Worm (Caenorhabditis elegans): ENCODE measurements around the gene ciao-2B.

Gene ciao-2B

ce11 chrIII:13462138-13462634 is 22.8 kb upstream of the ciao-2B start, which contains the start of the genes abcf-2 and T27E9.2:
TSS of gene abcf-2 (minus strand) at chrIII:13462238.
TSS of gene T27E9.2 (minus strand) at chrIII:13462584.
- TF ChIP-seq efl-1 (optimal IDR thresholded peaks at IDR 0.05) (no peak), efl-1 (GFP tag; optimal IDR thresholded peaks at IDR 0.05 in 1 of 2) (peak in 1 of 2 experiments; percentile 86), mep-1 (tag; optimal IDR thresholded peaks at IDR 0.05) (no peak), lin-15B (tag; optimal IDR thresholded peaks at IDR 0.05) (no peak), fkh-4 (tag; optimal IDR thresholded peaks at IDR 0.05; ENCODE audit: borderline replicate concordance) (no peak), fkh-8 (tag; optimal IDR thresholded peaks at IDR 0.05) (no peak), unc-98 (GFP tag; IDR thresholded peaks at IDR 0.05) (no peak), fkh-10 (GFP tag; optimal IDR thresholded peaks at IDR 0.05) (no peak), nhr-19 (GFP tag; conservative IDR thresholded peaks at IDR 0.05) (no peak), lin-39 (tag; optimal IDR thresholded peaks at IDR 0.05) (no peak)

DNA sequence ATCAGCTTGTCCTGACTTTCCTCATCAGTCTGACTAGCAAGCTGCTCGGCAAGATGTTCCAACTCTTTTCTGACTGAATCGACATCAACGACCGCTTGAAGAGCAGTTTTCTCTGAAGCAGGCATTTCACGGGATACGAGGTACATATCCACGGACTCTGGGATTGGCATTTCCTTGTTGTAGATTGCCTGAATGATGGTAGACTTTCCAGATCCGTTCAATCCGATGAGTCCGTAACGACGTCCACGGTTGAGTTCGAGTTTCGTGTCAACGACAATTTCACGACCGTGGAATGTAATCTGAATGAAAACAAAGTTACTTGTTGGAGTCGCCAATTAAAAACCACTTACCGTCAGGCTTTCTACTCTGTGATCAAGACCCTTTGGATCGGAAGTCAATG is 22.2 kb upstream of the ciao-2B start:
- no peak for TF ChIP-seq nhr-20 (tag; optimal IDR thresholded peaks at IDR 0.05)
- TF ChIP-seq jun-1 (tag; optimal IDR thresholded peaks at IDR 0.05), result no peak
- TF ChIP-seq snu-23 (GFP tag; optimal IDR thresholded peaks at IDR 0.05), result no peak
- TF ChIP-seq rnt-1 (tag; optimal IDR thresholded peaks at IDR 0.05), result no peak
- peak; percentile 67 for TF ChIP-seq nhr-85 (tag)
- TF ChIP-seq ceh-8 (GFP tag; optimal IDR thresholded peaks at IDR 0.05), result no peak
- TF ChIP-seq egl-27 (tag; optimal IDR thresholded peaks at IDR 0.05), result no peak
- no peak for TF ChIP-seq swsn-7 (tag; optimal IDR thresholded peaks at IDR 0.05)
- no peak for TF ChIP-seq dsc-1 (tag; optimal IDR thresholded peaks at IDR 0.05)
- no peak for TF ChIP-seq ceh-88 (GFP tag; IDR thresholded peaks at IDR 0.05)
- no peak for TF ChIP-seq grh-1 (GFP tag; IDR thresholded peaks at IDR 0.05)
- TF ChIP-seq efl-1 (optimal IDR thresholded peaks at IDR 0.05), result no peak
- TF ChIP-seq efl-1 (GFP tag; optimal IDR thresholded peaks at IDR 0.05 in 1 of 2), result peak in 1 of 2 experiments; percentile 61
- no peak for TF ChIP-seq nhr-11 (tag; optimal IDR thresholded peaks at IDR 0.05)
- TF ChIP-seq aly-2 (tag; optimal IDR thresholded peaks at IDR 0.05), result no peak
- no peak for TF ChIP-seq unc-62 (GFP tag; optimal IDR thresholded peaks at IDR 0.05)
- no peak for TF ChIP-seq nhr-90 (tag; optimal IDR thresholded peaks at IDR 0.05; ENCODE audit: poor library complexity)

- TF ChIP-seq ceh-63 (GFP tag; optimal IDR thresholded peaks at IDR 0.05), result no peak
- TF ChIP-seq unc-30 (tag; optimal IDR thresholded peaks at IDR 0.05), result no peak
- no peak for TF ChIP-seq nhr-19 (GFP tag; conservative IDR thresholded peaks at IDR 0.05)
- TF ChIP-seq C34B4.2 (tag; optimal IDR thresholded peaks at IDR 0.05), result no peak
- no peak for TF ChIP-seq ceh-82 (tag; optimal IDR thresholded peaks at IDR 0.05)
- TF ChIP-seq snu-23 (GFP tag; optimal IDR thresholded peaks at IDR 0.05), result no peak
- TF ChIP-seq zip-4 (GFP tag; optimal IDR thresholded peaks at IDR 0.05), result no peak
- TF ChIP-seq nhr-237 (tag; optimal IDR thresholded peaks at IDR 0.05), result no peak
- TF ChIP-seq unc-130 (tag; optimal IDR thresholded peaks at IDR 0.05), result no peak
- TF ChIP-seq alr-1 (tag; optimal IDR thresholded peaks at IDR 0.05; ENCODE audit: borderline replicate concordance), result no peak
- no peak for TF ChIP-seq ceh-90 (tag; optimal IDR thresholded peaks at IDR 0.05)
- no peak for TF ChIP-seq fos-1 (tag; optimal IDR thresholded peaks at IDR 0.05)
- no peak for TF ChIP-seq nhr-71 (tag; optimal IDR thresholded peaks at IDR 0.05)
- no peak for TF ChIP-seq skn-1 (tag; optimal IDR thresholded peaks at IDR 0.05)
- TF ChIP-seq F16B12.6 (tag; optimal IDR thresholded peaks at IDR 0.05), result no peak
Observed at ce11 chrIII:13458978-13459596, 19.7 kb upstream of the ciao-2B start, which contains the start of gene tag-164. TSS of gene tag-164 (plus strand) at chrIII:13459546.

DNA sequence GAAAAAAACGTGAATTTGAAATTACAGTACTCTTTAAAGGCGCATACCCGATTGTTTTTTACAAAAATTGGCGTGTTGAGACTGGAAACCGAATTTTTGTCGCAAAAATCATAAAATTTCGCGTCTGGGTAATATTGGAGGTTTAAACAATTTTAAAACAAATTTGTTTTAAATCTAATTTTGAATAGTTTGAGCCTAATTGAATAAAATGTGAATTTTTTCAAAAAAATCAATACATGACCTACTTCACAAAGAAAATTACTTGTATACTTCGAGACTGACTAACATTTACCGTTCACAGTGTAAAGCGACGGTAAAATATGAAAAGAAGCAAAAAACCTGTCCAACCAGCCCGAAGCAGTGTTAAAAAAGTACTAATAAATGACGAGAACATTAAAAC is 18.0 kb upstream of the ciao-2B start:
- TF ChIP-seq ceh-8 (GFP tag; optimal IDR thresholded peaks at IDR 0.05) (no peak), mab-9 (GFP tag; IDR thresholded peaks at IDR 0.05) (no peak), ceh-88 (GFP tag; IDR thresholded peaks at IDR 0.05) (no peak), dsc-1 (tag; optimal IDR thresholded peaks at IDR 0.05) (no peak)

Measured in whole organism, L1 larva.